Worm (Caenorhabditis elegans) whole organism, midembryonic: ENCODE data around the gene T22F3.10.
"Not testable (repeated sequence)": the region's sequence is repeated elsewhere in the genome, so short reads cannot be mapped to it uniquely, and the experiment has no call there.

Source experiments
- T22C8.4 ChIP-seq: fragments of 200-800 bp; sonication (Bioruptor generic); IDR thresholded peaks from 2 replicates; pipeline ENCODE4 v1.3.6; 2022; ENCODE audit warnings: missing genetic modification characterization, missing compliant biosample characterization
- cog-1 ChIP-seq: sonication (generic microtip); optimal IDR thresholded peaks from 2 replicates; lab custom pipeline; 2016; ENCODE audit warnings: missing genetic modification characterization, missing compliant biosample characterization
- flt-1 ChIP-seq: fragments of 200-800 bp; sonication (Bioruptor generic); IDR thresholded peaks from 2 replicates; pipeline ENCODE4 v1.3.6; 2022; ENCODE audit warnings: missing genetic modification characterization, missing compliant biosample characterization
- klf-2 ChIP-seq: fragments of 200-800 bp; sonication (Bioruptor generic); conservative IDR thresholded peaks from 2 replicates; pipeline ENCODE4 v1.3.6; 2022; ENCODE audit warnings: missing genetic modification reagents, missing genetic modification characterization, missing compliant biosample characterization
- med-1 ChIP-seq: sonication (generic microtip); optimal IDR thresholded peaks from 2 replicates; lab custom pipeline; 2017; ENCODE audit warnings: missing genetic modification characterization, mild to moderate bottlenecking, missing compliant biosample characterization, antibody characterized with exemption, missing genetic modification reagents; ENCODE audit not compliant: insufficient read depth
- ref-1 ChIP-seq: fragments of 200-800 bp; sonication (Bioruptor generic); conservative IDR thresholded peaks from 2 replicates; pipeline ENCODE4 v1.3.6; 2022; ENCODE audit warnings: missing genetic modification reagents, missing genetic modification characterization, missing compliant biosample characterization
- tab-1 ChIP-seq: fragments of 200-800 bp; sonication (Bioruptor generic); IDR thresholded peaks from 2 replicates; pipeline ENCODE4 v1.3.6; 2022; ENCODE audit warnings: missing genetic modification characterization, missing compliant biosample characterization
- ztf-23 ChIP-seq: fragments of 200-800 bp; sonication (Bioruptor generic); IDR thresholded peaks from 2 replicates; pipeline ENCODE4 v1.3.6; 2022; ENCODE audit warnings: missing genetic modification reagents, missing genetic modification characterization, missing compliant biosample characterization
- ztf-29 ChIP-seq: fragments of 200-800 bp; sonication (Bioruptor generic); IDR thresholded peaks from 2 replicates; pipeline ENCODE4 v1.3.6; 2022; ENCODE audit warnings: missing genetic modification reagents, missing genetic modification characterization, missing compliant biosample characterization

T22F3.10 gene

ce11 chrV:3632249-3633030 lies 20.9 kb upstream of the T22F3.10 start:
- no peak for TF ChIP-seq med-1 (GFP tag; lab: Kevin White, UChicago)
- no peak for TF ChIP-seq ztf-29
- no peak for TF ChIP-seq klf-2 (GFP tag; lab: Robert Waterston, UW)

- no peak for TF ChIP-seq T22C8.4 (GFP tag; lab: Robert Waterston, UW)
- TF ChIP-seq tab-1 (GFP tag; lab: Robert Waterston, UW), result no peak
- no peak for TF ChIP-seq cog-1 (tag; lab: Kevin White, UChicago)
- TF ChIP-seq med-1 (GFP tag; lab: Kevin White, UChicago), result no peak
- TF ChIP-seq ztf-23 (GFP tag; lab: Robert Waterston, UW), result no peak
- TF ChIP-seq ztf-29, result no peak
- TF ChIP-seq flt-1, result no peak
- TF ChIP-seq ref-1 (GFP tag; lab: Robert Waterston, UW), result no peak
- no peak for TF ChIP-seq klf-2 (GFP tag; lab: Robert Waterston, UW)
Observed at ce11 chrV:3631591-3631990, 20.0 kb upstream of the T22F3.10 start, which contains the start of gene F59B1.6. Gene F59B1.6, minus strand, starts transcription at chrV:3631691.

DNA sequence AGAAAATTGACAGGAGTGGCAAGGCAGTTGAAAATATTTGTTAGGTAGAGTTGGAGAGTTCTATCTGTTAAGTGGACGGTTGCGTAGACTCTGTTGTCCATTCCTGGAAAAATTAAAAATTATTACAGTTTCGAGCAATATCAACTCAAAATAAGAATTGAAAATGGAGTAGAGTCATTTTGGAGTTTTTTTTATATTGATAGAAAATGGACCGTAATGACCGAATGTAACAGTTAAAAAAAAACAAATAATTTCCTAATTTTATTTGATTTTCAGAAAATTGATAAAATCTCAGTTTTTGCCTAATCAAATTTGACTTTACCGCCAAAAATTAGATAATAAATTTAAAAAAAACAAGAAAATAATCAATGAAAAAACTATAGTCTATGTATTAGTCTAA lies 15.4 kb upstream of the T22F3.10 start, which contains the start of gene F59B1.4:
F59B1.4 (minus strand) TSS at position 101 of the 400 bp plus-strand sequence.
- no peak for TF ChIP-seq tab-1 (GFP tag; lab: Robert Waterston, UW)
- TF ChIP-seq med-1 (GFP tag; lab: Kevin White, UChicago), result no peak
- no peak for TF ChIP-seq klf-2 (GFP tag; lab: Robert Waterston, UW)
- no peak for TF ChIP-seq T22C8.4 (GFP tag; lab: Robert Waterston, UW)
- TF ChIP-seq ref-1 (GFP tag; lab: Robert Waterston, UW), result no peak
- no peak for TF ChIP-seq ztf-29
- no peak for TF ChIP-seq flt-1
- no peak for TF ChIP-seq ztf-23 (GFP tag; lab: Robert Waterston, UW)
- TF ChIP-seq cog-1 (tag; lab: Kevin White, UChicago), result no peak

- not testable (repeated sequence) for TF ChIP-seq ref-1 (GFP tag; lab: Robert Waterston, UW); flt-1; ztf-29
Observed at ce11 chrV:3620608-3621007, 9.1 kb upstream of the T22F3.10 start, which contains the start of gene srx-93. Gene srx-93, minus strand, starts transcription at chrV:3620708.

- no peak for TF ChIP-seq flt-1
- TF ChIP-seq klf-2 (GFP tag; lab: Robert Waterston, UW), result no peak
- no peak for TF ChIP-seq med-1 (GFP tag; lab: Kevin White, UChicago)
- TF ChIP-seq ztf-29, result no peak
- no peak for TF ChIP-seq ref-1 (GFP tag; lab: Robert Waterston, UW)
- TF ChIP-seq tab-1 (GFP tag; lab: Robert Waterston, UW), result no peak
- no peak for TF ChIP-seq ztf-23 (GFP tag; lab: Robert Waterston, UW)
- TF ChIP-seq cog-1 (tag; lab: Kevin White, UChicago), result no peak
- no peak for TF ChIP-seq T22C8.4 (GFP tag; lab: Robert Waterston, UW)
Observed at ce11 chrV:3616844-3617243, 5.3 kb upstream of the T22F3.10 start.

- no peak for TF ChIP-seq ztf-29
- no peak for TF ChIP-seq klf-2 (GFP tag; lab: Robert Waterston, UW)
- TF ChIP-seq ztf-23 (GFP tag; lab: Robert Waterston, UW), result no peak
- no peak for TF ChIP-seq med-1 (GFP tag; lab: Kevin White, UChicago)
- TF ChIP-seq flt-1, result no peak
- no peak for TF ChIP-seq ref-1 (GFP tag; lab: Robert Waterston, UW)
- TF ChIP-seq tab-1 (GFP tag; lab: Robert Waterston, UW), result no peak
- TF ChIP-seq T22C8.4 (GFP tag; lab: Robert Waterston, UW), result no peak
- TF ChIP-seq cog-1 (tag; lab: Kevin White, UChicago), result no peak
Observed at ce11 chrV:3614397-3614796, 2.8 kb upstream of the T22F3.10 start, which contains the start of gene T22F3.11. Gene T22F3.11, minus strand, starts transcription at chrV:3614553.

DNA sequence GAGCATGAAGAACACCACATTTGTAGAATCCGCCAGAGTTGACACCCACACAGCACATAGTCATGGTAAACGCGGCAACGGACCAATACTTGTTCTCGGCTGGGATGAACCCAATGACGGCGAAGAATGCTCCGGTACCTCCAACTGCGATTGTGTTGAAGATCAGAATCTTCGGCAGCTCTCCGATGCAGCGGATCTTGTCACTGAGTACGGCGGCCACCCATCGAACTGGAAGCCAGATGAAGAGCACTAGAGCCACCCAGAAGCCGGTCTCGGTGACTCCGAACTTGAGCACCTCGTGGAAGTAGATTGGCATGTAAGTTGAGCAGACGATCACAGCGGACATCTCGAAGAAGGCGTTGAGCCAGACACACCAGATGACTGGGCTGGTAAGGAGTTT lies 1.5 kb upstream of the T22F3.10 start:
- no peak for TF ChIP-seq med-1 (GFP tag; lab: Kevin White, UChicago)
- no peak for TF ChIP-seq flt-1
- no peak for TF ChIP-seq ref-1 (GFP tag; lab: Robert Waterston, UW)
- no peak for TF ChIP-seq ztf-23 (GFP tag; lab: Robert Waterston, UW)
- no peak for TF ChIP-seq ztf-29
- TF ChIP-seq klf-2 (GFP tag; lab: Robert Waterston, UW), result no peak

DNA sequence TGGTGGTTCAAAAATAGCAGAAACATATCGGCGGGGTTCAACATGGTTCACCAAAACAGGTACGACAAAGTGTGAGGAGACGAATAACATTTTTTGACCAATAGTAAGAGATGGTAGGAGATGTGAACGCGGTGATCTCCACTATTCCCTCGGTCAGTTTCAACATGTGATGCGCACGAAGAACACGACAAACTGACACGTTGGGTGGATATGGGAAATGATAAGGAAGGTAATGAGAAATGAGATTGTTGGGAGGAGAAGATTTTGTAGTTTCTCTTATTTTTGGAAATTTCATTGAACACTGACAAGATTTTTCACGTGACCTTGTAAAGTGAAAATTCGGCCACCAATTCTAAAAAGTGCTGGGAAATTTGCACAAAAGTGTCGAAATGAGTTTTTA lies 845 bp downstream of the T22F3.10 start:
- TF ChIP-seq flt-1, result no peak
- no peak for TF ChIP-seq med-1 (GFP tag; lab: Kevin White, UChicago)
- TF ChIP-seq ztf-23 (GFP tag; lab: Robert Waterston, UW), result no peak
- no peak for TF ChIP-seq ztf-29
- TF ChIP-seq cog-1 (tag; lab: Kevin White, UChicago), result no peak
- TF ChIP-seq tab-1 (GFP tag; lab: Robert Waterston, UW), result no peak
- TF ChIP-seq klf-2 (GFP tag; lab: Robert Waterston, UW), result no peak
- no peak for TF ChIP-seq T22C8.4 (GFP tag; lab: Robert Waterston, UW)
- no peak for TF ChIP-seq ref-1 (GFP tag; lab: Robert Waterston, UW)

- TF ChIP-seq ztf-29 (no peak), T22C8.4 (GFP tag; lab: Robert Waterston, UW) (no peak), klf-2 (GFP tag; lab: Robert Waterston, UW) (no peak), med-1 (GFP tag; lab: Kevin White, UChicago) (no peak), tab-1 (GFP tag; lab: Robert Waterston, UW) (no peak), flt-1 (no peak), ztf-23 (GFP tag; lab: Robert Waterston, UW) (no peak), ref-1 (GFP tag; lab: Robert Waterston, UW) (no peak), cog-1 (tag; lab: Kevin White, UChicago) (no peak)
Observed at ce11 chrV:3606391-3606790, 5.2 kb downstream of the T22F3.10 start.
